Fruit fly (Drosophila melanogaster) whole organism, embryonic: ENCODE measurements around the gene ND-13A.

ENCODE experiments used
- Atf-2 ChIP-seq: fragments of 200-800 bp; sonication (Bioruptor generic); optimal IDR thresholded peaks from 2 replicates; lab custom pipeline; 2016; ENCODE audit warnings: missing biosample characterization, missing genetic modification characterization
- CG10267 ChIP-seq: fragments of 200-800 bp; sonication (Bioruptor generic); optimal IDR thresholded peaks from 2 replicates; lab custom pipeline; 2018; ENCODE audit warnings: missing biosample characterization, mild to moderate bottlenecking, missing genetic modification characterization, moderate library complexity
- CG10274 ChIP-seq: fragments of 200-800 bp; sonication (Bioruptor generic); optimal IDR thresholded peaks from 3 replicates; lab custom pipeline; 2017; ENCODE audit warnings: missing biosample characterization, mild to moderate bottlenecking, missing genetic modification characterization
- CG10462 ChIP-seq: fragments of 200-800 bp; sonication (Bioruptor generic); optimal IDR thresholded peaks from 2 replicates; lab custom pipeline; 2016; ENCODE audit warnings: missing biosample characterization, missing genetic modification characterization
- CG10543 ChIP-seq: fragments of 200-800 bp; sonication (Bioruptor generic); optimal IDR thresholded peaks from 3 replicates; lab custom pipeline; 2017; ENCODE audit warnings: missing biosample characterization, mild to moderate bottlenecking, missing genetic modification characterization, moderate library complexity
- CG13287 ChIP-seq: fragments of 200-800 bp; sonication (Bioruptor generic); IDR thresholded peaks from 2 replicates; pipeline ENCODE4 v1.3.6; 2022; ENCODE audit warnings: missing biosample characterization, missing genetic modification characterization; ENCODE audit not compliant: partially characterized antibody
- CG13624 ChIP-seq: fragments of 200-800 bp; sonication (Bioruptor generic); optimal IDR thresholded peaks from 2 replicates; lab custom pipeline; 2016; ENCODE audit warnings: missing biosample characterization, missing genetic modification characterization
- CG14667 ChIP-seq: fragments of 200-800 bp; sonication (Bioruptor generic); IDR thresholded peaks from 2 replicates; pipeline ENCODE4 v1.3.6; 2022; ENCODE audit warnings: missing biosample characterization, missing genetic modification characterization
- CG14710 ChIP-seq: fragments of 200-800 bp; sonication (Bioruptor generic); optimal IDR thresholded peaks from 3 replicates; lab custom pipeline; 2019; ENCODE audit warnings: missing biosample characterization, mild to moderate bottlenecking, missing genetic modification characterization, moderate library complexity
- CG1603 ChIP-seq: fragments of 200-800 bp; sonication (Bioruptor generic); optimal IDR thresholded peaks from 2 replicates; lab custom pipeline; 2019; ENCODE audit warnings: missing biosample characterization, mild to moderate bottlenecking, missing genetic modification characterization, moderate library complexity
- CG1647 ChIP-seq: fragments of 200-800 bp; sonication (Bioruptor generic); optimal IDR thresholded peaks from 3 replicates; lab custom pipeline; 2016; ENCODE audit warnings: missing biosample characterization, missing genetic modification characterization
- CG17612 ChIP-seq: fragments of 200-800 bp; sonication (Bioruptor generic); IDR thresholded peaks from 2 replicates; pipeline ENCODE4 v1.3.6; 2022; ENCODE audit warnings: missing biosample characterization, missing genetic modification characterization
- CG1832 ChIP-seq: fragments of 200-800 bp; sonication (Bioruptor generic); optimal IDR thresholded peaks from 2 replicates; lab custom pipeline; 2017; ENCODE audit warnings: missing biosample characterization, mild to moderate bottlenecking, missing genetic modification characterization, inconsistent platforms
- CG2202 ChIP-seq: fragments of 200-800 bp; sonication (Bioruptor generic); optimal IDR thresholded peaks from 2 replicates; lab custom pipeline; 2018; ENCODE audit warnings: missing biosample characterization, mild to moderate bottlenecking, missing genetic modification characterization
- CG2889 ChIP-seq: fragments of 200-800 bp; sonication (Bioruptor generic); IDR thresholded peaks from 3 replicates; pipeline ENCODE4 v1.3.6; 2022; ENCODE audit warnings: missing biosample characterization, missing genetic modification characterization
- CG30403 ChIP-seq: fragments of 200-800 bp; sonication (Bioruptor generic); optimal IDR thresholded peaks from 3 replicates; lab custom pipeline; 2016; ENCODE audit warnings: missing biosample characterization, missing genetic modification characterization
- CG31441 ChIP-seq: fragments of 200-800 bp; sonication (Bioruptor generic); IDR thresholded peaks from 2 replicates; pipeline ENCODE4 v1.3.6; 2022; ENCODE audit warnings: missing biosample characterization, missing genetic modification characterization
- CG32772 ChIP-seq: fragments of 200-800 bp; sonication (Bioruptor generic); IDR thresholded peaks from 2 replicates; pipeline ENCODE4 v1.3.6; 2022; ENCODE audit warnings: missing biosample characterization, missing genetic modification characterization
- CG3407 ChIP-seq: fragments of 200-800 bp; sonication (Bioruptor generic); optimal IDR thresholded peaks from 2 replicates; lab custom pipeline; 2018; ENCODE audit warnings: missing biosample characterization, mild to moderate bottlenecking, missing genetic modification characterization
- CG34422 ChIP-seq: fragments of 200-800 bp; sonication (Bioruptor generic); IDR thresholded peaks from 3 replicates; pipeline ENCODE4 v1.3.6; 2022; ENCODE audit warnings: missing biosample characterization, missing genetic modification characterization
- CG3995 ChIP-seq: fragments of 200-800 bp; sonication (Bioruptor generic); optimal IDR thresholded peaks from 3 replicates; lab custom pipeline; 2016; ENCODE audit warnings: missing biosample characterization, missing genetic modification characterization
- CG6854 ChIP-seq: fragments of 200-800 bp; sonication (Bioruptor generic); optimal IDR thresholded peaks from 3 replicates; lab custom pipeline; 2017; ENCODE audit warnings: missing biosample characterization, mild to moderate bottlenecking, missing genetic modification characterization
- CG7786 ChIP-seq: fragments of 200-800 bp; sonication (Bioruptor generic); optimal IDR thresholded peaks from 2 replicates; lab custom pipeline; 2016; ENCODE audit warnings: missing biosample characterization, missing genetic modification characterization
- CG9215 ChIP-seq: fragments of 200-800 bp; sonication (Bioruptor generic); IDR thresholded peaks from 2 replicates; pipeline ENCODE4 v1.3.6; 2022; ENCODE audit warnings: missing biosample characterization, missing genetic modification characterization
- CHES-1-like ChIP-seq: fragments of 200-800 bp; sonication (Bioruptor generic); optimal IDR thresholded peaks from 2 replicates; lab custom pipeline; 2016; ENCODE audit warnings: missing biosample characterization, missing genetic modification characterization
- D19B ChIP-seq: fragments of 200-800 bp; sonication (Bioruptor generic); optimal IDR thresholded peaks from 2 replicates; lab custom pipeline; 2017; ENCODE audit warnings: missing biosample characterization, mild to moderate bottlenecking, missing genetic modification characterization
- Dip3 ChIP-seq: fragments of 200-800 bp; sonication (Bioruptor generic); optimal IDR thresholded peaks from 3 replicates; lab custom pipeline; 2016; ENCODE audit warnings: missing biosample characterization, missing genetic modification characterization
- HLH3B ChIP-seq: fragments of 200-800 bp; sonication (Bioruptor generic); IDR thresholded peaks from 2 replicates; pipeline ENCODE4 v1.3.6; 2022; ENCODE audit warnings: missing biosample characterization, missing genetic modification characterization
- HLH4C ChIP-seq: fragments of 200-800 bp; sonication (Bioruptor generic); IDR thresholded peaks from 3 replicates; pipeline ENCODE4 v1.3.6; 2022; ENCODE audit warnings: missing biosample characterization, missing genetic modification characterization; ENCODE audit not compliant: partially characterized antibody
- HmgD ChIP-seq: fragments of 200-800 bp; sonication (Bioruptor generic); optimal IDR thresholded peaks from 3 replicates; lab custom pipeline; 2016; ENCODE audit warnings: missing biosample characterization, missing genetic modification characterization
- Hr3 ChIP-seq: fragments of 200-800 bp; sonication (Bioruptor generic); optimal IDR thresholded peaks from 3 replicates; lab custom pipeline; 2016; ENCODE audit warnings: missing biosample characterization, missing genetic modification characterization
- Hr51 ChIP-seq, 2 experiments: fragments of 200-800 bp; sonication (Bioruptor generic); optimal IDR thresholded peaks; 2 replicates in 1 of 2; 3 replicates in 1 of 2; lab custom pipeline; 2016 to 2018; ENCODE audit warnings: missing biosample characterization in 2 of 2, missing genetic modification characterization in 2 of 2, mild to moderate bottlenecking in 1 of 2, moderate library complexity in 1 of 2
- Neu2 ChIP-seq: fragments of 200-800 bp; sonication (Bioruptor generic); optimal IDR thresholded peaks from 3 replicates; lab custom pipeline; 2016; ENCODE audit warnings: missing biosample characterization, missing genetic modification characterization, borderline replicate concordance
- Nf-YA ChIP-seq: fragments of 200-800 bp; sonication (Bioruptor generic); IDR thresholded peaks from 2 replicates; pipeline ENCODE4 v1.3.6; 2022; ENCODE audit warnings: missing biosample characterization, missing genetic modification characterization
- NfI ChIP-seq: fragments of 200-800 bp; sonication (Bioruptor generic); optimal IDR thresholded peaks from 3 replicates; lab custom pipeline; 2018; ENCODE audit warnings: missing biosample characterization, mild to moderate bottlenecking, missing genetic modification characterization, moderate library complexity
- Sry-β ChIP-seq: fragments of 200-800 bp; sonication (Bioruptor generic); optimal IDR thresholded peaks from 2 replicates; lab custom pipeline; 2018; ENCODE audit warnings: missing biosample characterization, mild to moderate bottlenecking, missing genetic modification characterization, moderate library complexity
- Ssrp ChIP-seq: fragments of 200-800 bp; sonication (Bioruptor generic); optimal IDR thresholded peaks from 2 replicates; lab custom pipeline; 2018; ENCODE audit warnings: missing biosample characterization, mild to moderate bottlenecking, missing genetic modification characterization, moderate library complexity
- ara ChIP-seq: fragments of 200-800 bp; sonication (Bioruptor generic); IDR thresholded peaks from 2 replicates; pipeline ENCODE4 v1.3.6; 2022; ENCODE audit warnings: missing biosample characterization, missing genetic modification characterization
- dpn ChIP-seq, 2 experiments: fragments of 200-800 bp; sonication (Bioruptor generic); optimal IDR thresholded peaks; 3 replicates each; lab custom pipeline; 2016; ENCODE audit warnings: missing biosample characterization in 2 of 2, missing genetic modification characterization in 2 of 2
- ems ChIP-seq: fragments of 200-800 bp; sonication (Bioruptor generic); optimal IDR thresholded peaks from 3 replicates; lab custom pipeline; 2016; ENCODE audit warnings: missing biosample characterization, missing genetic modification characterization
- fd96Cb ChIP-seq: fragments of 200-800 bp; sonication (Bioruptor generic); optimal IDR thresholded peaks from 2 replicates; lab custom pipeline; 2018; ENCODE audit warnings: missing biosample characterization, mild to moderate bottlenecking, missing genetic modification characterization, moderate library complexity
- p53 ChIP-seq: fragments of 200-800 bp; sonication (Bioruptor generic); optimal IDR thresholded peaks from 2 replicates; lab custom pipeline; 2016; ENCODE audit warnings: missing biosample characterization, missing genetic modification characterization
- pb ChIP-seq: fragments of 200-800 bp; sonication (Bioruptor generic); optimal IDR thresholded peaks from 3 replicates; lab custom pipeline; 2016; ENCODE audit warnings: missing biosample characterization, missing genetic modification characterization
- repo ChIP-seq: fragments of 200-800 bp; sonication (Bioruptor generic); optimal IDR thresholded peaks from 2 replicates; lab custom pipeline; 2016; ENCODE audit warnings: missing biosample characterization, missing genetic modification characterization
- ro ChIP-seq: fragments of 200-800 bp; sonication (Bioruptor generic); IDR thresholded peaks from 2 replicates; pipeline ENCODE4 v1.3.6; 2022; ENCODE audit warnings: missing biosample characterization, missing genetic modification characterization
- sens-2 ChIP-seq: fragments of 200-800 bp; sonication (Bioruptor generic); IDR thresholded peaks from 2 replicates; pipeline ENCODE4 v1.3.6; 2022; ENCODE audit warnings: missing biosample characterization, missing genetic modification characterization
- sim ChIP-seq: fragments of 200-800 bp; sonication (Bioruptor generic); IDR thresholded peaks from 2 replicates; pipeline ENCODE4 v1.3.6; 2022; ENCODE audit warnings: missing biosample characterization, missing genetic modification characterization
- so ChIP-seq: fragments of 200-800 bp; sonication (Bioruptor generic); IDR thresholded peaks from 3 replicates; pipeline ENCODE4 v1.3.6; 2022; ENCODE audit warnings: missing biosample characterization, missing genetic modification characterization
- sr ChIP-seq: fragments of 200-800 bp; sonication (Bioruptor generic); IDR thresholded peaks from 3 replicates; pipeline ENCODE4 v1.3.6; 2022; ENCODE audit warnings: missing biosample characterization, missing genetic modification characterization
- tgo ChIP-seq: fragments of 200-800 bp; sonication (Bioruptor generic); IDR thresholded peaks from 3 replicates; pipeline ENCODE4 v1.3.6; 2022; ENCODE audit warnings: missing biosample characterization, missing genetic modification characterization
- unpg ChIP-seq: fragments of 200-800 bp; sonication (Bioruptor generic); optimal IDR thresholded peaks from 3 replicates; lab custom pipeline; 2018; ENCODE audit warnings: missing biosample characterization, mild to moderate bottlenecking, missing genetic modification characterization, moderate library complexity
- yki ChIP-seq: fragments of >200 bp; optimal IDR thresholded peaks from 3 replicates; lab custom pipeline; 2018
- zen2 ChIP-seq: fragments of 200-800 bp; sonication (Bioruptor generic); IDR thresholded peaks from 3 replicates; pipeline ENCODE4 v1.3.6; 2022; ENCODE audit warnings: missing biosample characterization, missing genetic modification characterization; ENCODE audit not compliant: partially characterized antibody

ND-13A gene

DNA sequence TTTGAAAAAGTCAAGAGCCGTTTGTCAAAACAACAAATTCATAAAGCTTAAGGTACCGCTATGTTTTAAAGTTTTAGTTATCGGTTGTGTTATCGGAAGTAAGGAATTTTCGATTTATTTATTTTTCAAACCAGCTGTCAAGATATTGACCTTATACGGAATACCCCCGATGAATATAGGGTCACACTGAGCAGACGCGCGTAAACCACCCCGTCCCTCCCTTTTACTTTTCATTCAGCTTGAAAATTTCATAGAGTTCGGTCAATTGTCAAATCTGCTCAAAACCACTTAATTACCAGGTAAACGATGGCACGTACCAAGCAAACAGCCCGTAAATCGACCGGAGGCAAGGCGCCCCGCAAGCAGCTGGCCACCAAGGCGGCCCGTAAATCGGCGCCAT, 45.1 kb downstream of the ND-13A start, which contains the start of the genes CG14036 and His3.3A (continued):
- TF ChIP-seq repo (no peak), Hr3 (GFP tag; lab: Kevin White, UChicago) (no peak), unpg (no peak), pb (no peak), CG7786 (GFP tag; lab: Kevin White, UChicago) (no peak), CG31441 (GFP tag; lab: Robert Waterston, UW) (no peak), HLH3B (no peak), NfI (no peak), CHES-1-like (GFP tag; lab: Kevin White, UChicago) (peak; percentile 53), CG32772 (no peak), Dip3 (GFP tag; lab: Kevin White, UChicago) (no peak), CG1647 (GFP tag; lab: Kevin White, UChicago) (no peak), ro (GFP tag; lab: Robert Waterston, UW) (no peak), Hr51 (GFP tag; optimal IDR thresholded peaks at IDR 0.05; lab: Kevin White, UChicago) (peak in 1 of 2 experiments; percentile 22), CG3407 (no peak), Sry-β (GFP tag; lab: Kevin White, UChicago) (peak; percentile 1), tgo (GFP tag; lab: Robert Waterston, UW) (no peak), so (GFP tag; lab: Robert Waterston, UW) (no peak), CG30403 (GFP tag; lab: Kevin White, UChicago) (no peak), CG1832 (GFP tag; lab: Kevin White, UChicago) (no peak), CG14667 (GFP tag; lab: Robert Waterston, UW) (no peak), CG17612 (GFP tag; lab: Robert Waterston, UW) (no peak), zen2 (GFP tag; lab: Robert Waterston, UW) (peak; percentile 52; the same call in 2 of the 3 replicates), CG34422 (GFP tag; lab: Robert Waterston, UW) (peak; percentile 75; the same call in 2 of the 3 replicates), CG10543 (GFP tag; lab: Kevin White, UChicago) (no peak), CG14710 (tag; lab: Kevin White, UChicago) (peak; percentile 97), ems (GFP tag; lab: Kevin White, UChicago) (peak; percentile 50), Nf-YA (GFP tag; lab: Robert Waterston, UW) (no peak), CG6854 (GFP tag; lab: Kevin White, UChicago) (no peak), CG10274 (no peak), ara (GFP tag; lab: Robert Waterston, UW) (no peak), CG2889 (no peak), fd96Cb (no peak), CG3995 (no peak), CG1603 (peak; percentile 100), Ssrp (tag; lab: Kevin White, UChicago) (no peak), Neu2 (GFP tag; lab: Kevin White, UChicago) (no peak), sim (GFP tag; lab: Robert Waterston, UW) (no peak), sens-2 (no peak), Atf-2 (no peak), yki (lab: Kevin White, UChicago) (no peak), CG10462 (GFP tag; lab: Kevin White, UChicago) (no peak), D19B (no peak), dpn (GFP tag; optimal IDR thresholded peaks at IDR 0.05; lab: Kevin White, UChicago) (no peak), CG13624 (no peak), CG13287 (GFP tag; lab: Robert Waterston, UW) (peak; percentile 81), sr (no peak), p53 (GFP tag; lab: Kevin White, UChicago) (no peak), CG2202 (tag; lab: Kevin White, UChicago) (no peak), CG10267 (tag; lab: Kevin White, UChicago) (peak; percentile 67), CG9215 (no peak), HLH4C (GFP tag; lab: Robert Waterston, UW) (peak; percentile 79), HmgD (GFP tag; lab: Kevin White, UChicago) (no peak)
